Fruit fly (Drosophila melanogaster) whole organism, wandering third instar larva: ENCODE data around the gene Eig71Ed.

Experiments
- Hr78 ChIP-seq: fragments of >200 bp; optimal IDR thresholded peaks from 2 replicates; lab custom pipeline; 2017; ENCODE audit warnings: missing biosample characterization, missing genetic modification characterization
- Vsx2 ChIP-seq: fragments of 200-300, 225-300 bp; sonication (Bioruptor generic); optimal IDR thresholded peaks from 2 replicates; lab custom pipeline; 2018; ENCODE audit warnings: missing biosample characterization, missing genetic modification characterization; ENCODE audit not compliant: partially characterized antibody
- br ChIP-seq: fragments of 200-800 bp; sonication (Bioruptor generic); optimal IDR thresholded peaks from 2 replicates; lab custom pipeline; 2016; ENCODE audit warnings: missing biosample characterization, missing genetic modification characterization

DNA sequence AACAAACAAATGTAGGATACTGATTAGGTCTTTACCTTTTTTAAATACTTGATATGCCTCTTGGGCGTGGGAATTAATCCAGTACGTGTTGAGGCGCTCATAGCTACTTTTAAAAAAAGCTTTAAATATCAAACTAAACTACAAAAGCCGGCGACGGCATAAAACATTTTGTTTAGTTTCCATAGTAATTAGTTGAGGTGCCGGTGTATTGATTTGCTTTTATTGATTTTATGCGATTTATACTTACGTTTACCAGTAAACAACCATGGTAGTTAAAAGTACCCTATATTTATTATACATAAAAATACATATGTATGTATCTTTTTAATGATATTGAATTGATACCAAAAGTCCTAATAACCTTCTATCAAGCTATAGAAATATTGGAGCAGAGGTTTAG lies 39.6 kb upstream of the Eig71Ed start, which contains the start of gene CG13449:
- TF ChIP-seq Vsx2 (GFP tag; lab: Kevin White, UChicago) (no peak), Hr78 (GFP tag; lab: Kevin White, UChicago) (no peak), br (GFP tag; lab: Kevin White, UChicago) (no peak)
